Fruit fly (Drosophila melanogaster) whole organism, embryonic: Measurements from ENCODE around the gene Fcp3C.

Source experiments
- Abd-B ChIP-seq: fragments of 200-800 bp; sonication (Bioruptor generic); optimal IDR thresholded peaks from 2 replicates; lab custom pipeline; 2018; ENCODE audit warnings: missing biosample characterization, mild to moderate bottlenecking, missing genetic modification characterization, moderate library complexity
- Aef1 ChIP-seq: fragments of 200-800 bp; sonication (Bioruptor generic); IDR thresholded peaks from 3 replicates; pipeline ENCODE4 v1.3.6; 2022; ENCODE audit warnings: missing biosample characterization, missing genetic modification characterization
- CG10654 ChIP-seq: fragments of 200-800 bp; sonication (Bioruptor generic); optimal IDR thresholded peaks from 2 replicates; lab custom pipeline; 2016; ENCODE audit warnings: missing biosample characterization, missing genetic modification characterization
- CG11247 ChIP-seq: fragments of 200-800 bp; sonication (Bioruptor generic); IDR thresholded peaks from 2 replicates; pipeline ENCODE4 v1.3.6; 2022; ENCODE audit warnings: missing biosample characterization, missing genetic modification characterization
- CG11398 ChIP-seq: fragments of 200-800 bp; sonication (Bioruptor generic); optimal IDR thresholded peaks from 2 replicates; lab custom pipeline; 2016; ENCODE audit warnings: missing biosample characterization, missing genetic modification characterization
- CG11695 ChIP-seq: fragments of 200-800 bp; sonication (Bioruptor generic); IDR thresholded peaks from 3 replicates; pipeline ENCODE4 v1.3.6; 2022; ENCODE audit warnings: missing biosample characterization, missing genetic modification characterization
- CG12071 ChIP-seq: fragments of 200-800 bp; sonication (Bioruptor generic); optimal IDR thresholded peaks from 3 replicates; lab custom pipeline; 2018; ENCODE audit warnings: missing biosample characterization, mild to moderate bottlenecking, missing genetic modification characterization
- CG12219 ChIP-seq: fragments of 200-800 bp; sonication (Bioruptor generic); optimal IDR thresholded peaks from 3 replicates; lab custom pipeline; 2018; ENCODE audit warnings: missing biosample characterization, mild to moderate bottlenecking, missing genetic modification characterization
- CG12391 ChIP-seq: fragments of 200-800 bp; sonication (Bioruptor generic); optimal IDR thresholded peaks from 3 replicates; lab custom pipeline; 2018; ENCODE audit warnings: missing biosample characterization, mild to moderate bottlenecking, missing genetic modification characterization, moderate library complexity
- CG12769 ChIP-seq: fragments of 200-800 bp; sonication (Bioruptor generic); optimal IDR thresholded peaks from 2 replicates; lab custom pipeline; 2019; ENCODE audit warnings: missing biosample characterization, mild to moderate bottlenecking, missing genetic modification characterization, moderate library complexity
- CG13123 ChIP-seq: fragments of 200-800 bp; sonication (Bioruptor generic); optimal IDR thresholded peaks from 2 replicates; lab custom pipeline; 2016; ENCODE audit warnings: missing biosample characterization, missing genetic modification characterization
- CG14667 ChIP-seq: fragments of 200-800 bp; sonication (Bioruptor generic); IDR thresholded peaks from 2 replicates; pipeline ENCODE4 v1.3.6; 2022; ENCODE audit warnings: missing biosample characterization, missing genetic modification characterization
- CG17612 ChIP-seq: fragments of 200-800 bp; sonication (Bioruptor generic); IDR thresholded peaks from 2 replicates; pipeline ENCODE4 v1.3.6; 2022; ENCODE audit warnings: missing biosample characterization, missing genetic modification characterization
- CG3847 ChIP-seq: fragments of 200-800 bp; sonication (Bioruptor generic); IDR thresholded peaks from 2 replicates; pipeline ENCODE4 v1.3.6; 2022; ENCODE audit warnings: missing biosample characterization, missing genetic modification characterization
- CG4404 ChIP-seq: fragments of 200-800 bp; sonication (Bioruptor generic); IDR thresholded peaks from 2 replicates; pipeline ENCODE4 v1.3.6; 2022; ENCODE audit warnings: missing biosample characterization, missing genetic modification characterization
- CG7357 ChIP-seq: fragments of 200-800 bp; sonication (Bioruptor generic); IDR thresholded peaks from 3 replicates; pipeline ENCODE4 v1.3.6; 2022; ENCODE audit warnings: missing biosample characterization, missing genetic modification characterization
- CG7987 ChIP-seq: fragments of 200-800 bp; sonication (Bioruptor generic); optimal IDR thresholded peaks from 2 replicates; lab custom pipeline; 2018; ENCODE audit warnings: missing biosample characterization, mild to moderate bottlenecking, missing genetic modification characterization, moderate library complexity
- CG8478 ChIP-seq: fragments of >200 bp; optimal IDR thresholded peaks from 2 replicates; lab custom pipeline; 2018
- CG9817 ChIP-seq: fragments of 200-800 bp; sonication (Bioruptor generic); optimal IDR thresholded peaks from 2 replicates; lab custom pipeline; 2018; ENCODE audit warnings: missing biosample characterization, mild to moderate bottlenecking, missing genetic modification characterization, moderate library complexity
- CrebB ChIP-seq: fragments of 200-800 bp; sonication (Bioruptor generic); optimal IDR thresholded peaks from 3 replicates; lab custom pipeline; 2018; ENCODE audit warnings: missing biosample characterization, mild to moderate bottlenecking, missing genetic modification characterization
- Dref ChIP-seq: fragments of 200-800 bp; sonication (Bioruptor generic); IDR thresholded peaks from 2 replicates; pipeline ENCODE4 v1.3.6; 2022; ENCODE audit warnings: missing biosample characterization, missing genetic modification characterization
- Gug ChIP-seq: fragments of 200-800 bp; sonication (Bioruptor generic); IDR thresholded peaks from 4 replicates; pipeline ENCODE4 v1.3.6; 2022; ENCODE audit warnings: missing biosample characterization, missing genetic modification characterization
- H15 ChIP-seq: fragments of 200-800 bp; sonication (Bioruptor generic); IDR thresholded peaks from 3 replicates; pipeline ENCODE4 v1.3.6; 2022; ENCODE audit warnings: missing biosample characterization, missing genetic modification characterization
- Hmr ChIP-seq: fragments of 200-800 bp; sonication (Bioruptor generic); optimal IDR thresholded peaks from 3 replicates; lab custom pipeline; 2017; ENCODE audit warnings: mild to moderate bottlenecking, missing biosample characterization, missing genetic modification reagents, missing genetic modification characterization
- Kr ChIP-seq: fragments of 200-800 bp; sonication (Bioruptor generic); optimal IDR thresholded peaks from 2 replicates; lab custom pipeline; 2017; ENCODE audit warnings: missing biosample characterization, mild to moderate bottlenecking, missing genetic modification characterization
- Mad ChIP-seq: fragments of 200-800 bp; sonication (Bioruptor generic); optimal IDR thresholded peaks from 2 replicates; lab custom pipeline; 2016; ENCODE audit warnings: missing biosample characterization, missing genetic modification characterization
- Meics ChIP-seq: fragments of 200-800 bp; sonication (Bioruptor generic); optimal IDR thresholded peaks from 2 replicates; lab custom pipeline; 2017; ENCODE audit warnings: missing biosample characterization, mild to moderate bottlenecking, missing genetic modification characterization
- Sox102F ChIP-seq: fragments of 200-800 bp; sonication (Bioruptor generic); optimal IDR thresholded peaks from 2 replicates; lab custom pipeline; 2018; ENCODE audit warnings: missing biosample characterization, mild to moderate bottlenecking, missing genetic modification characterization, moderate library complexity
- TFAM ChIP-seq: fragments of 200-800 bp; sonication (Bioruptor generic); optimal IDR thresholded peaks from 2 replicates; lab custom pipeline; 2017; ENCODE audit warnings: missing biosample characterization, missing genetic modification characterization, inconsistent platforms
- Trl ChIP-seq, 3 experiments: fragments of >200 bp in 2 of 3; fragments of 200-800 bp in 1 of 3; sonication (Bioruptor generic) in 1 of 3; optimal IDR thresholded peaks; 2 replicates in 1 of 3; 3 replicates in 2 of 3; lab custom pipeline; 2016 to 2017; ENCODE audit warnings: missing biosample characterization in 1 of 3, missing genetic modification characterization in 1 of 3
- Xbp1 ChIP-seq: fragments of 200-800 bp; sonication (Bioruptor generic); optimal IDR thresholded peaks from 3 replicates; lab custom pipeline; 2016; ENCODE audit warnings: missing biosample characterization, mild to moderate bottlenecking, missing genetic modification characterization
- abd-A ChIP-seq: fragments of 200-800 bp; sonication (Bioruptor generic); optimal IDR thresholded peaks from 3 replicates; lab custom pipeline; 2019; ENCODE audit warnings: missing biosample characterization, mild to moderate bottlenecking, missing genetic modification characterization, moderate library complexity
- al ChIP-seq: fragments of 200-800 bp; sonication (Bioruptor generic); IDR thresholded peaks from 2 replicates; pipeline ENCODE4 v1.3.6; 2022; ENCODE audit warnings: missing biosample characterization, missing genetic modification characterization
- ato ChIP-seq: fragments of 200-800 bp; sonication (Bioruptor generic); IDR thresholded peaks from 2 replicates; pipeline ENCODE4 v1.3.6; 2022; ENCODE audit warnings: missing biosample characterization, missing genetic modification characterization; ENCODE audit not compliant: partially characterized antibody
- bab2 ChIP-seq: fragments of 200-800 bp; sonication (Bioruptor generic); optimal IDR thresholded peaks from 2 replicates; lab custom pipeline; 2016; ENCODE audit warnings: missing biosample characterization, missing genetic modification characterization
- fu2 ChIP-seq: fragments of 200-800 bp; sonication (Bioruptor generic); optimal IDR thresholded peaks from 2 replicates; lab custom pipeline; 2016; ENCODE audit warnings: missing biosample characterization, missing genetic modification characterization
- ind ChIP-seq: fragments of 200-800 bp; sonication (Bioruptor generic); optimal IDR thresholded peaks from 3 replicates; lab custom pipeline; 2016; ENCODE audit warnings: missing biosample characterization, missing genetic modification characterization
- jigr1 ChIP-seq: fragments of 200-800 bp; sonication (Bioruptor generic); IDR thresholded peaks from 3 replicates; pipeline ENCODE4 v1.3.6; 2022; ENCODE audit warnings: missing biosample characterization, missing genetic modification characterization
- lab ChIP-seq: fragments of 200-800 bp; sonication (Bioruptor generic); optimal IDR thresholded peaks from 3 replicates; lab custom pipeline; 2017; ENCODE audit warnings: missing biosample characterization, missing genetic modification characterization, mild to moderate bottlenecking, moderate library complexity, missing genetic modification reagents
- mam ChIP-seq: fragments of 200-800 bp; sonication (Bioruptor generic); optimal IDR thresholded peaks from 3 replicates; lab custom pipeline; 2016; ENCODE audit warnings: missing biosample characterization, missing genetic modification characterization
- nerfin-1 ChIP-seq: fragments of 200-800 bp; sonication (Bioruptor generic); optimal IDR thresholded peaks from 3 replicates; lab custom pipeline; 2019; ENCODE audit warnings: missing biosample characterization, mild to moderate bottlenecking, missing genetic modification characterization, moderate library complexity
- pfk ChIP-seq: fragments of 200-800 bp; sonication (Bioruptor generic); optimal IDR thresholded peaks from 2 replicates; lab custom pipeline; 2018; ENCODE audit warnings: missing biosample characterization, mild to moderate bottlenecking, missing genetic modification characterization, moderate library complexity
- ranshi ChIP-seq: fragments of 200-800 bp; sonication (Bioruptor generic); IDR thresholded peaks from 2 replicates; pipeline ENCODE4 v1.3.6; 2022; ENCODE audit warnings: missing biosample characterization, missing genetic modification characterization
- repo ChIP-seq: fragments of 200-800 bp; sonication (Bioruptor generic); optimal IDR thresholded peaks from 2 replicates; lab custom pipeline; 2016; ENCODE audit warnings: missing biosample characterization, missing genetic modification characterization
- rib ChIP-seq: fragments of 200-800 bp; sonication (Bioruptor generic); IDR thresholded peaks from 2 replicates; pipeline ENCODE4 v1.3.6; 2022; ENCODE audit warnings: missing biosample characterization, missing genetic modification characterization
- shn ChIP-seq: fragments of 200-800 bp; sonication (Bioruptor generic); optimal IDR thresholded peaks from 3 replicates; lab custom pipeline; 2016; ENCODE audit warnings: missing biosample characterization, missing genetic modification characterization
- ssp ChIP-seq: fragments of 200-800 bp; sonication (Bioruptor generic); IDR thresholded peaks from 2 replicates; pipeline ENCODE4 v1.3.6; 2022; ENCODE audit warnings: missing biosample characterization, missing genetic modification characterization
- tx ChIP-seq: fragments of 200-800 bp; sonication (Bioruptor generic); optimal IDR thresholded peaks from 2 replicates; lab custom pipeline; 2016; ENCODE audit warnings: missing biosample characterization, missing genetic modification characterization
- unpg ChIP-seq: fragments of 200-800 bp; sonication (Bioruptor generic); optimal IDR thresholded peaks from 3 replicates; lab custom pipeline; 2018; ENCODE audit warnings: missing biosample characterization, mild to moderate bottlenecking, missing genetic modification characterization, moderate library complexity
- zf30C ChIP-seq: fragments of 200-800 bp; sonication (Bioruptor generic); optimal IDR thresholded peaks from 3 replicates; lab custom pipeline; 2018; ENCODE audit warnings: missing biosample characterization, mild to moderate bottlenecking, missing genetic modification characterization

Gene Fcp3C

DNA sequence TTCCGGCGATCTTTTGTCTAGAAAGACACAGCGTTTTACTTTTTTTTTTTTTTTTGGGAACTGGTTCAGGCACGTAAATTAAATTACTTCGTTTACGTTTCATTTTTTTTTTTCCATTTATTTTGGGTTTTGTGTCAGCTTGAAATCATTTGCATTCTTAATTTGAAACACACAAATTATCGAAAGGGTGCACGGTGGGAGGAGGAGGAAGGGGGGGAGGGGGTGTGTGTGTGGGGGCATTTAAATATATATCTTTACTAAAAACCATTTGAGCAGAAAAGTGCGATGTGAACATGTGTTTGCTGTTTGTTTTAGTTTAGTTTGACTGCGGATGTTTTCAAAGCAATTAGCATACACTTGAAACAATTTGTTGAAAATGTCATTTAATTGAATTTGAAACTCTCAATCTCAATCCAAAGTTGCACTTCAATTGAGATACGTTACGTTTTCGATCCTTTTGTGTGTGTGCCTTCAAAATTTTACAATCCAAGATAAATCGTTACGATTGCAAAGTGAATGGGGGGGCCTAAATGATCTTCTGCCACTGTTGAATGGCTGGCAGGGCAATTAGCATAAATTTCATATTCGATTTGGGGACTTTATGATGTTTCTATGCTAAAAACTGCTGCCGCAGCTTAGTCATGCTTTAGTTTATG is 17.1 kb downstream of the Fcp3C start (continued):
- TF ChIP-seq CG12071 (GFP tag; lab: Kevin White, UChicago) (peak; percentile 9), CG12391 (peak; percentile 27), al (GFP tag; lab: Robert Waterston, UW) (peak; percentile 70), CG7987 (no peak), Xbp1 (GFP tag; lab: Kevin White, UChicago) (peak; percentile 2), CG12219 (no peak), rib (GFP tag; lab: Robert Waterston, UW) (peak; percentile 51), fu2 (GFP tag; lab: Kevin White, UChicago) (no peak), Dref (no peak), CG11247 (GFP tag; lab: Robert Waterston, UW) (peak; percentile 43; the same call in 1 of the 2 replicates), Kr (GFP tag; lab: Kevin White, UChicago) (no peak), mam (GFP tag; lab: Kevin White, UChicago) (peak; percentile 10), ranshi (no peak), unpg (GFP tag; lab: Kevin White, UChicago) (peak; percentile 43), Trl (optimal IDR thresholded peaks at IDR 0.05; lab: Kevin White, UChicago) (no peak), Trl (GFP tag; optimal IDR thresholded peaks at IDR 0.05; lab: Kevin White, UChicago) (peak; percentile 13), ato (no peak), CG8478 (lab: Kevin White, UChicago) (no peak), bab2 (GFP tag; lab: Kevin White, UChicago) (peak; percentile 5), CG13123 (GFP tag; lab: Kevin White, UChicago) (peak; percentile 11), CG12769 (tag; lab: Kevin White, UChicago) (peak; percentile 73), tx (GFP tag; lab: Kevin White, UChicago) (no peak), CG10654 (no peak), Abd-B (GFP tag; lab: Kevin White, UChicago) (peak; percentile 16), TFAM (GFP tag; lab: Kevin White, UChicago) (no peak), Mad (GFP tag; lab: Kevin White, UChicago) (no peak), CG11695 (GFP tag; lab: Robert Waterston, UW) (no peak), CG7357 (GFP tag; lab: Robert Waterston, UW) (peak; percentile 34; the same call in 1 of the 3 replicates), shn (peak; percentile 12), Hmr (peak; percentile 1), lab (GFP tag; lab: Kevin White, UChicago) (peak; percentile 39), jigr1 (GFP tag; lab: Robert Waterston, UW) (no peak), Aef1 (0 out of 3 replicates have a peak, but pooled peaks have one; percentile 21), Gug (GFP tag; lab: Robert Waterston, UW) (peak; percentile 17; the same call in 2 of the 4 replicates), Meics (GFP tag; lab: Kevin White, UChicago) (peak; percentile 6), ssp (no peak), CG9817 (tag; lab: Kevin White, UChicago) (peak; percentile 29), zf30C (peak; percentile 1), nerfin-1 (tag; lab: Kevin White, UChicago) (no peak), pfk (GFP tag; lab: Kevin White, UChicago) (no peak), CG3847 (GFP tag; lab: Robert Waterston, UW) (peak; percentile 41; the same call in 1 of the 2 replicates), abd-A (peak; percentile 86), CG14667 (GFP tag; lab: Robert Waterston, UW) (no peak), CG17612 (GFP tag; lab: Robert Waterston, UW) (no peak), CrebB (tag; lab: Kevin White, UChicago) (no peak), ind (GFP tag; lab: Kevin White, UChicago) (peak; percentile 26), CG4404 (GFP tag; lab: Robert Waterston, UW) (no peak), repo (GFP tag; lab: Kevin White, UChicago) (no peak), CG11398 (GFP tag; lab: Kevin White, UChicago) (no peak), Sox102F (GFP tag; lab: Kevin White, UChicago) (peak; percentile 40), H15 (GFP tag; lab: Robert Waterston, UW) (no peak)
